Fruit fly (Drosophila melanogaster): ENCODE results near the gene CG31495.

dm6 chr3R:13831596-13832119, 8.1 kb downstream of the CG31495 start:
- TF ChIP-seq CTCF (optimal IDR thresholded peaks at IDR 0.05) (no peak), CG8478 (optimal IDR thresholded peaks at IDR 0.05) (no peak)
